Fruit fly (Drosophila melanogaster) whole organism, wandering third instar larva: Measurements from ENCODE around the gene amos.
A peak's percentile ranks its signal among the peaks of the same experiment; 100 is the strongest.

Experiments
- Abd-B ChIP-seq: fragments of >200 bp; optimal IDR thresholded peaks from 2 replicates; lab custom pipeline; 2017; ENCODE audit warnings: missing biosample characterization, missing genetic modification characterization
- CG32264 ChIP-seq: fragments of 200-800 bp; sonication (Bioruptor generic); optimal IDR thresholded peaks from 2 replicates; lab custom pipeline; 2016; ENCODE audit warnings: missing biosample characterization, missing genetic modification characterization
- CG9705 ChIP-seq: fragments of 200-800 bp; sonication (Bioruptor generic); optimal IDR thresholded peaks from 2 replicates; lab custom pipeline; 2018; ENCODE audit warnings: missing biosample characterization, mild to moderate bottlenecking, missing genetic modification characterization
- CrebA ChIP-seq: fragments of 200-800 bp; sonication (Bioruptor generic); optimal IDR thresholded peaks from 2 replicates; lab custom pipeline; 2016; ENCODE audit warnings: missing biosample characterization, mild to moderate bottlenecking, missing genetic modification characterization, borderline replicate concordance
- Dfd ChIP-seq: fragments of >200 bp; optimal IDR thresholded peaks from 2 replicates; lab custom pipeline; 2017; ENCODE audit warnings: missing biosample characterization, missing genetic modification characterization
- Dif ChIP-seq: fragments of 200-275, 200-300 bp; sonication (Bioruptor generic); optimal IDR thresholded peaks from 2 replicates; lab custom pipeline; 2018; ENCODE audit warnings: missing biosample characterization, missing genetic modification characterization; ENCODE audit not compliant: partially characterized antibody
- GATAd ChIP-seq: sonication (Bioruptor generic); optimal IDR thresholded peaks from 2 replicates; lab custom pipeline; 2016; ENCODE audit warnings: missing biosample characterization, missing genetic modification characterization
- HLH106 ChIP-seq: fragments of 200-800 bp; optimal IDR thresholded peaks from 3 replicates; lab custom pipeline; 2019; ENCODE audit warnings: missing biosample characterization, mild to moderate bottlenecking, missing genetic modification characterization, moderate library complexity
- Hnf4 ChIP-seq: fragments of 200-800 bp; sonication (Bioruptor generic); optimal IDR thresholded peaks from 2 replicates; lab custom pipeline; 2016; ENCODE audit warnings: missing biosample characterization, mild to moderate bottlenecking, missing genetic modification characterization
- Hr78 ChIP-seq: fragments of >200 bp; optimal IDR thresholded peaks from 2 replicates; lab custom pipeline; 2017; ENCODE audit warnings: missing biosample characterization, missing genetic modification characterization
- Hr83 ChIP-seq: fragments of 200-300 bp; sonication (Bioruptor generic); optimal IDR thresholded peaks from 2 replicates; lab custom pipeline; 2016; ENCODE audit warnings: missing biosample characterization, mild to moderate bottlenecking, missing genetic modification characterization, moderate library complexity; ENCODE audit not compliant: poor library complexity, severe bottlenecking
- Jra ChIP-seq: sonication (Bioruptor generic); optimal IDR thresholded peaks from 2 replicates; lab custom pipeline; 2016; ENCODE audit warnings: missing biosample characterization, missing genetic modification characterization
- Mio ChIP-seq: sonication (Bioruptor generic); optimal IDR thresholded peaks from 2 replicates; lab custom pipeline; 2016; ENCODE audit warnings: missing biosample characterization, missing genetic modification characterization
- Myc ChIP-seq: fragments of >200 bp; optimal IDR thresholded peaks from 2 replicates; lab custom pipeline; 2017
- N ChIP-seq: fragments of >200 bp; optimal IDR thresholded peaks from 2 replicates; lab custom pipeline; 2018; ENCODE audit warnings: missing biosample characterization, missing external identifiers, missing genetic modification characterization
- OdsH ChIP-seq: fragments of 200-800 bp; sonication (Bioruptor generic); optimal IDR thresholded peaks from 2 replicates; lab custom pipeline; 2016; ENCODE audit warnings: missing biosample characterization, mild to moderate bottlenecking, missing genetic modification characterization
- Rel ChIP-seq, 2 experiments: fragments of 200-800 bp; sonication (Bioruptor generic) in 1 of 2; optimal IDR thresholded peaks; 2 replicates in 1 of 2; 3 replicates in 1 of 2; lab custom pipeline; 2016 to 2019; ENCODE audit warnings: mild to moderate bottlenecking in 2 of 2, missing biosample characterization in 2 of 2, missing genetic modification characterization in 2 of 2, moderate library complexity in 1 of 2
- Sp1 ChIP-seq: fragments of 200-800 bp; sonication (Bioruptor generic); optimal IDR thresholded peaks from 3 replicates; lab custom pipeline; 2019; ENCODE audit warnings: missing biosample characterization, mild to moderate bottlenecking, missing genetic modification characterization, moderate library complexity
- Vsx2 ChIP-seq: fragments of 200-300, 225-300 bp; sonication (Bioruptor generic); optimal IDR thresholded peaks from 2 replicates; lab custom pipeline; 2018; ENCODE audit warnings: missing biosample characterization, missing genetic modification characterization; ENCODE audit not compliant: partially characterized antibody
- br ChIP-seq: fragments of 200-800 bp; sonication (Bioruptor generic); optimal IDR thresholded peaks from 2 replicates; lab custom pipeline; 2016; ENCODE audit warnings: missing biosample characterization, missing genetic modification characterization
- brk ChIP-seq: fragments of 200-800 bp; sonication (Bioruptor generic); optimal IDR thresholded peaks from 2 replicates; lab custom pipeline; 2016; ENCODE audit warnings: missing biosample characterization, mild to moderate bottlenecking, missing genetic modification characterization
- dl ChIP-seq, 2 experiments: fragments of 175-275, 200-275 bp in 1 of 2; fragments of 200-275 bp in 1 of 2; sonication (Bioruptor generic); optimal IDR thresholded peaks; lab custom pipeline; 2018; ENCODE audit warnings: mild to moderate bottlenecking in 2 of 2, missing biosample characterization in 2 of 2, missing genetic modification characterization in 2 of 2, moderate library complexity in 2 of 2; ENCODE audit not compliant: partially characterized antibody in 2 of 2, insufficient read depth in 1 of 2
- dmrt93B ChIP-seq: fragments of 200-800 bp; sonication (Bioruptor generic); optimal IDR thresholded peaks from 2 replicates; lab custom pipeline; 2018; ENCODE audit warnings: missing biosample characterization, mild to moderate bottlenecking, missing genetic modification characterization
- dsf ChIP-seq: sonication (Bioruptor generic); optimal IDR thresholded peaks from 2 replicates; lab custom pipeline; 2016; ENCODE audit warnings: missing biosample characterization, missing genetic modification characterization, borderline replicate concordance
- ey ChIP-seq: fragments of 200-800 bp; sonication (Bioruptor generic); optimal IDR thresholded peaks from 2 replicates; lab custom pipeline; 2016; ENCODE audit warnings: missing biosample characterization, missing genetic modification characterization
- foxo ChIP-seq, 2 experiments: fragments of 200-800 bp; sonication (Bioruptor generic); optimal IDR thresholded peaks; 2 replicates in 1 of 2; 3 replicates in 1 of 2; lab custom pipeline; 2016 to 2017; ENCODE audit warnings: missing biosample characterization in 2 of 2, missing genetic modification characterization in 2 of 2
- fru ChIP-seq: fragments of 200-800 bp; sonication (Bioruptor generic); optimal IDR thresholded peaks from 3 replicates; lab custom pipeline; 2016; ENCODE audit warnings: missing biosample characterization, mild to moderate bottlenecking, missing genetic modification characterization
- h ChIP-seq: fragments of 200-800 bp; sonication (Bioruptor generic); optimal IDR thresholded peaks from 3 replicates; lab custom pipeline; 2016; ENCODE audit warnings: missing biosample characterization, mild to moderate bottlenecking, missing genetic modification characterization
- jim ChIP-seq: fragments of 175-275, 200-325 bp; sonication (Bioruptor generic); optimal IDR thresholded peaks from 2 replicates; lab custom pipeline; 2016; ENCODE audit warnings: missing biosample characterization, mild to moderate bottlenecking, missing genetic modification characterization
- lola ChIP-seq: fragments of >200 bp; optimal IDR thresholded peaks from 2 replicates; lab custom pipeline; 2017; ENCODE audit warnings: missing biosample characterization, missing genetic modification characterization
- pan ChIP-seq: fragments of >200 bp; optimal IDR thresholded peaks from 2 replicates; lab custom pipeline; 2017
- psq ChIP-seq: fragments of 200-800 bp; sonication (Bioruptor generic); optimal IDR thresholded peaks from 3 replicates; lab custom pipeline; 2017; ENCODE audit warnings: missing biosample characterization, mild to moderate bottlenecking, missing genetic modification characterization, moderate library complexity
- rgr ChIP-seq: fragments of 200-800 bp; sonication (Bioruptor generic); optimal IDR thresholded peaks from 3 replicates; lab custom pipeline; 2016; ENCODE audit warnings: missing biosample characterization, mild to moderate bottlenecking, missing genetic modification characterization
- sage ChIP-seq: fragments of 200-800 bp; sonication (Bioruptor generic); optimal IDR thresholded peaks from 2 replicates; lab custom pipeline; 2016; ENCODE audit warnings: missing biosample characterization, mild to moderate bottlenecking, missing genetic modification characterization
- sv ChIP-seq: fragments of 200-800 bp; sonication (Bioruptor generic); optimal IDR thresholded peaks from 3 replicates; lab custom pipeline; 2016; ENCODE audit warnings: missing biosample characterization, missing genetic modification characterization
- tai ChIP-seq: sonication (Bioruptor generic); optimal IDR thresholded peaks from 2 replicates; lab custom pipeline; 2016; ENCODE audit warnings: missing biosample characterization, missing genetic modification characterization
- usp ChIP-seq: fragments of >200 bp; optimal IDR thresholded peaks from 2 replicates; lab custom pipeline; 2017; ENCODE audit warnings: missing biosample characterization, missing genetic modification characterization
- woc ChIP-seq: sonication (Bioruptor generic); optimal IDR thresholded peaks from 2 replicates; lab custom pipeline; 2016; ENCODE audit warnings: missing biosample characterization, mild to moderate bottlenecking, missing genetic modification characterization

amos gene

DNA sequence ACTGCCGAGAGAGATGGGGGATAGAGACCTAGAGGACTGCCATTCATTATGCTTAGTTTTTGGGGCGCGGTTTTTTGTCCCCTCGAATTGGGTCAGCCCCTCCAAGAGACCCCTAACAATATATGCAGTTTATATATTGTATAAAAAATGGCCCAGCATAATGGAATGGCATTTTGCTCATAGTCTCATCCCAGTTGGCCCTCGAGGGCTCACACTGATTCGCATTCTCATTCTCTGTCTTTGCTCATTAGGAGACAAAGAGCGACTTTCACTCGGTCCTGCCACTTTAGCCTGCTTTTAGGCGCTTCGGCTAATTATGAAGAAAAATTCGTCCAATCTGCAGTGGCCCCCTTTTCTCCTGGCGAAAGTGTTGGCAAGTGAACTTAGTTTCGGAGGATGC is 26.7 kb upstream of the amos start:
- TF ChIP-seq GATAd (no peak), dl (GFP tag; optimal IDR thresholded peaks at IDR 0.05; lab: Kevin White, UChicago; ENCODE audit: insufficient read depth in 1 of 2, partially characterized antibody in 2 of 2) (no peak), woc (GFP tag; lab: Kevin White, UChicago) (no peak), pan (no peak), Hr78 (GFP tag; lab: Kevin White, UChicago) (no peak), br (GFP tag; lab: Kevin White, UChicago) (no peak), Abd-B (GFP tag; lab: Kevin White, UChicago) (no peak), OdsH (GFP tag; lab: Kevin White, UChicago) (no peak), h (no peak), Dfd (no peak), dsf (GFP tag; lab: Kevin White, UChicago) (no peak), Hnf4 (no peak), tai (GFP tag; lab: Kevin White, UChicago) (no peak)

DNA sequence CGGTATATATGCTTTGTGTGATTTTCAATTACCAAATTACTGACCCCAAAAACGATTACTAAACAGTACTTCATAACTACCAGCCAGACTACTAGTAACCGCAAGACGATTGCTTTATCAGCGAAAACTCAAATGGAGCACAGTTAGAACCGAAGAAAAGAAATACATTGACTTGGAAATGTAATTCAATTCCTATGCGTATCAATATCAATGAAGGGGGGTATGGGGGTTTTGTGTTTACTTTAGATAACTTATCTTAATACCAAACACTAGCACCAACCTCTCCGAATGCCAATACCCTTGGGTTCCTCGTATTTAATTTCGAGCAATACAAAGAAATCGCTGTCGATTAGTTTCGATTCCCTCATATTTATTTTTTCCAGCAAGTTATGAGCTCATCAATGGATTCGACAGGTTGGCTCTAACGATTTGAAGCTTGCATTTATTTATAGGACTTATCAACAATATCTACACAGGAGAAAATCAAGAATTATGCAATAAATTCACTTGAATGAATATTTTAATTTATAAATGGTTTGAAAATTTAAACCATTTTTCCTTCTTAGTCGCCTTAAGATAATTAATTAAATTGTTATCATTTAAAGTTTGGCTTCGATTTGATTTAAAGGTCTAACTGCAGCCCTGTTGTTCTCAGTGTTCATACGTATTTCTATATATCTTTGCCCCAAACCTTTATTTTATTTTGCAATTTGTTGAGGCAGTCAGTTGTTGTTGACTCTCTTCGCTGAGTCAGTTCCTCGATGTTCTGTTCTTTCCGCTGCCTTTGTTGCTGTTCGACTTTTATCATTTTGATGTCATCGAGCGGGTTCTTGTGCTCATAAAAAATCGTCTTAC is 24.9 kb upstream of the amos start:
- peak; percentile 12 for TF ChIP-seq CrebA (GFP tag; lab: Kevin White, UChicago)
- peak; percentile 74 for TF ChIP-seq sage (GFP tag; lab: Kevin White, UChicago)
- TF ChIP-seq CG9705 = peak; percentile 47
- TF ChIP-seq usp (GFP tag; lab: Kevin White, UChicago) = no peak
- TF ChIP-seq Hr83 = peak; percentile 61
- TF ChIP-seq ey = peak; percentile 91
- TF ChIP-seq Abd-B (GFP tag; lab: Kevin White, UChicago) = no peak
- no peak for TF ChIP-seq Myc (lab: Kevin White, UChicago)
- TF ChIP-seq Hnf4 = peak; percentile 84
- TF ChIP-seq Vsx2 (GFP tag; lab: Kevin White, UChicago) = no peak
- peak; percentile 75 for TF ChIP-seq tai (GFP tag; lab: Kevin White, UChicago)
- TF ChIP-seq Mio (GFP tag; lab: Kevin White, UChicago) = no peak
- peak; percentile 18 to 85 for TF ChIP-seq foxo (GFP tag; optimal IDR thresholded peaks at IDR 0.05; lab: Kevin White, UChicago)
- TF ChIP-seq h = peak; percentile 96
- TF ChIP-seq Jra = peak; percentile 83
- peak; percentile 41 for TF ChIP-seq GATAd
- TF ChIP-seq rgr (GFP tag; lab: Kevin White, UChicago) = peak; percentile 94
- peak; percentile 87 for TF ChIP-seq psq (GFP tag; lab: Kevin White, UChicago)
- TF ChIP-seq lola (GFP tag; lab: Kevin White, UChicago) = no peak
- TF ChIP-seq sv = peak; percentile 69
- peak; percentile 66 for TF ChIP-seq woc (GFP tag; lab: Kevin White, UChicago)
- no peak for TF ChIP-seq Dif
- peak; percentile 58 for TF ChIP-seq CG32264 (GFP tag; lab: Kevin White, UChicago)
- peak; percentile 95 for TF ChIP-seq OdsH (GFP tag; lab: Kevin White, UChicago)
- peak; percentile 93 for TF ChIP-seq HLH106
- no peak for TF ChIP-seq jim (GFP tag; lab: Kevin White, UChicago)
- no peak for TF ChIP-seq pan
- peak; percentile 67 for TF ChIP-seq Rel (GFP tag; optimal IDR thresholded peaks at IDR 0.05; lab: Kevin White, UChicago)
- peak; percentile 41 for TF ChIP-seq Rel (tag; optimal IDR thresholded peaks at IDR 0.05; lab: Kevin White, UChicago)
- peak; percentile 73 for TF ChIP-seq dsf (GFP tag; lab: Kevin White, UChicago)
- peak; percentile 14 for TF ChIP-seq Dfd
- TF ChIP-seq brk = peak; percentile 81
- TF ChIP-seq N (GFP tag; lab: Kevin White, UChicago) = no peak
- no peak for TF ChIP-seq dl (GFP tag; optimal IDR thresholded peaks at IDR 0.05; lab: Kevin White, UChicago; ENCODE audit: insufficient read depth in 1 of 2, partially characterized antibody in 2 of 2)
- TF ChIP-seq Sp1 (GFP tag; lab: Kevin White, UChicago) = peak; percentile 83
- no peak for TF ChIP-seq Hr78 (GFP tag; lab: Kevin White, UChicago)
- peak; percentile 85 for TF ChIP-seq fru (GFP tag; lab: Kevin White, UChicago)
- TF ChIP-seq br (GFP tag; lab: Kevin White, UChicago) = peak; percentile 84
- TF ChIP-seq dmrt93B (GFP tag; lab: Kevin White, UChicago) = peak; percentile 77
